Worm (Caenorhabditis elegans) whole organism, young adult: ENCODE results near the gene E02H4.7.

Experiments
- B0019.2 ChIP-seq: fragments of 200-800 bp; sonication (Bioruptor generic); conservative IDR thresholded peaks from 2 replicates; pipeline ENCODE4 v1.3.6; 2022; ENCODE audit warnings: missing genetic modification reagents, missing genetic modification characterization, missing compliant biosample characterization
- B0035.1 ChIP-seq: sonication (generic microtip); optimal IDR thresholded peaks from 2 replicates; lab custom pipeline; 2016; ENCODE audit warnings: missing genetic modification characterization, mild to moderate bottlenecking, missing compliant biosample characterization, missing genotype, missing genetic modification reagents
- F22D6.2 ChIP-seq: sonication (generic microtip); optimal IDR thresholded peaks from 2 replicates; lab custom pipeline; 2016; ENCODE audit warnings: mild to moderate bottlenecking, missing genetic modification characterization, missing compliant biosample characterization
- F57C9.4 ChIP-seq: sonication (generic microtip); optimal IDR thresholded peaks from 2 replicates; lab custom pipeline; 2017; ENCODE audit warnings: mild to moderate bottlenecking, missing genetic modification characterization, missing compliant biosample characterization
- K11D2.4 ChIP-seq: fragments of 200-800 bp; sonication (Bioruptor generic); IDR thresholded peaks from 2 replicates; pipeline ENCODE4 v1.3.6; 2022; ENCODE audit warnings: missing genetic modification reagents, missing genetic modification characterization, missing compliant biosample characterization
- K12H6.12 ChIP-seq: fragments of 200-800 bp; sonication (Bioruptor generic); optimal IDR thresholded peaks from 2 replicates; lab custom pipeline; 2018; ENCODE audit warnings: mild to moderate bottlenecking, missing genetic modification characterization, missing compliant biosample characterization
- T07F8.4 ChIP-seq: sonication (generic microtip); optimal IDR thresholded peaks from 2 replicates; lab custom pipeline; 2016; ENCODE audit warnings: mild to moderate bottlenecking, missing genetic modification characterization, moderate library complexity, missing compliant biosample characterization
- Y53F4B.3 ChIP-seq: fragments of 200-800 bp; sonication (Bioruptor generic); IDR thresholded peaks from 2 replicates; pipeline ENCODE4 v1.3.6; 2022; ENCODE audit warnings: missing genetic modification reagents, missing genetic modification characterization, missing compliant biosample characterization
- Y56A3A.18 ChIP-seq: fragments of 200-800 bp; sonication (Bioruptor generic); IDR thresholded peaks from 2 replicates; pipeline ENCODE4 v1.3.6; 2022; ENCODE audit warnings: missing genetic modification reagents, missing genetic modification characterization, missing compliant biosample characterization
- ZK185.1 ChIP-seq: sonication (generic microtip); optimal IDR thresholded peaks from 2 replicates; lab custom pipeline; 2016; ENCODE audit warnings: mild to moderate bottlenecking, missing genetic modification characterization, missing compliant biosample characterization; ENCODE audit not compliant: poor library complexity, severe bottlenecking
- akir-1 ChIP-seq: fragments of 200-800 bp; sonication (Bioruptor generic); optimal IDR thresholded peaks from 2 replicates; lab custom pipeline; 2018; ENCODE audit warnings: mild to moderate bottlenecking, missing genetic modification characterization, moderate library complexity, missing compliant biosample characterization
- attf-3 ChIP-seq: fragments of 200-800 bp; sonication (Bioruptor generic); conservative IDR thresholded peaks from 2 replicates; pipeline ENCODE4 v1.3.6; 2022; ENCODE audit warnings: missing genetic modification reagents, missing genetic modification characterization, missing compliant biosample characterization
- ceh-27 ChIP-seq: fragments of 200-800 bp; sonication (Bioruptor generic); optimal IDR thresholded peaks from 2 replicates; lab custom pipeline; 2018; ENCODE audit warnings: mild to moderate bottlenecking, missing genetic modification characterization, moderate library complexity, missing compliant biosample characterization
- dpl-1 ChIP-seq: fragments of 150-350 bp; optimal IDR thresholded peaks from 2 replicates; lab custom pipeline; 2014; ENCODE audit warnings: missing biosample characterization, missing genetic modification reagents, missing genetic modification characterization
- egrh-3 ChIP-seq: fragments of 200-800 bp; sonication (Bioruptor generic); IDR thresholded peaks from 2 replicates; pipeline ENCODE4 v1.3.6; 2022; ENCODE audit warnings: missing genetic modification reagents, missing genetic modification characterization, missing compliant biosample characterization
- ekl-4 ChIP-seq: fragments of 200-800 bp; sonication (Bioruptor generic); IDR thresholded peaks from 2 replicates; pipeline ENCODE4 v1.3.6; 2022; ENCODE audit warnings: missing genetic modification reagents, missing genetic modification characterization, missing compliant biosample characterization
- gei-17 ChIP-seq: fragments of 200-800 bp; sonication (Bioruptor generic); optimal IDR thresholded peaks from 2 replicates; lab custom pipeline; 2018; ENCODE audit warnings: mild to moderate bottlenecking, missing genetic modification characterization, missing compliant biosample characterization
- hlh-26 ChIP-seq: fragments of 200-800 bp; sonication (Bioruptor generic); conservative IDR thresholded peaks from 2 replicates; pipeline ENCODE4 v1.3.6; 2022; ENCODE audit warnings: missing genetic modification reagents, missing genetic modification characterization, missing compliant biosample characterization
- hmg-1.2 ChIP-seq: fragments of 200-800 bp; sonication (Bioruptor generic); IDR thresholded peaks from 2 replicates; pipeline ENCODE4 v1.3.6; 2022; ENCODE audit warnings: missing genetic modification reagents, missing genetic modification characterization, missing compliant biosample characterization
- hmg-20 ChIP-seq: fragments of 200-800 bp; sonication (Bioruptor generic); IDR thresholded peaks from 2 replicates; pipeline ENCODE4 v1.3.6; 2022; ENCODE audit warnings: missing genetic modification reagents, missing genetic modification characterization, missing compliant biosample characterization
- hrde-1 ChIP-seq: sonication (generic microtip); optimal IDR thresholded peaks from 2 replicates; lab custom pipeline; 2016; ENCODE audit warnings: missing genetic modification characterization, mild to moderate bottlenecking, missing compliant biosample characterization, moderate library complexity, missing genotype, missing genetic modification reagents, borderline replicate concordance
- lag-1 ChIP-seq: fragments of 200-800 bp; sonication (Bioruptor generic); IDR thresholded peaks from 2 replicates; pipeline ENCODE4 v1.3.6; 2022; ENCODE audit warnings: missing genetic modification reagents, missing genetic modification characterization, missing compliant biosample characterization
- let-526 ChIP-seq: fragments of 200-800 bp; sonication (Bioruptor generic); IDR thresholded peaks from 2 replicates; pipeline ENCODE4 v1.3.6; 2022; ENCODE audit warnings: missing genetic modification reagents, missing genetic modification characterization, missing compliant biosample characterization
- lsl-1 ChIP-seq: fragments of 200-800 bp; sonication (Bioruptor generic); optimal IDR thresholded peaks from 2 replicates; lab custom pipeline; 2018; ENCODE audit warnings: mild to moderate bottlenecking, missing genetic modification characterization, moderate library complexity, missing compliant biosample characterization
- mes-4 ChIP-seq: sonication (generic microtip); optimal IDR thresholded peaks from 2 replicates; lab custom pipeline; 2016; ENCODE audit warnings: missing genotype, missing genetic modification characterization, missing compliant biosample characterization
- nfya-1 ChIP-seq: sonication (generic microtip); optimal IDR thresholded peaks from 2 replicates; lab custom pipeline; 2017; ENCODE audit warnings: antibody characterized with exemption, missing compliant biosample characterization, missing genetic modification characterization, borderline replicate concordance; ENCODE audit not compliant: insufficient read depth
- nhr-120 ChIP-seq: fragments of 200-800 bp; sonication (Bioruptor generic); IDR thresholded peaks from 2 replicates; pipeline ENCODE4 v1.3.6; 2022; ENCODE audit warnings: missing genetic modification characterization, missing compliant biosample characterization
- nhr-27 ChIP-seq: fragments of 200-800 bp; sonication (Bioruptor generic); optimal IDR thresholded peaks from 2 replicates; lab custom pipeline; 2018; ENCODE audit warnings: mild to moderate bottlenecking, missing genetic modification characterization, moderate library complexity, missing compliant biosample characterization
- nhr-80 ChIP-seq: sonication (generic microtip); optimal IDR thresholded peaks from 2 replicates; lab custom pipeline; 2016; ENCODE audit warnings: missing genetic modification characterization, missing compliant biosample characterization
- pha-4 ChIP-seq: fragments of 150-350 bp; sonication (generic microtip); optimal IDR thresholded peaks from 2 replicates; lab custom pipeline; 2014; ENCODE audit warnings: missing biosample characterization, missing genetic modification reagents, missing genetic modification characterization
- repo-1 ChIP-seq: sonication (generic microtip); optimal IDR thresholded peaks from 2 replicates; lab custom pipeline; 2017; ENCODE audit warnings: mild to moderate bottlenecking, missing genetic modification characterization, missing compliant biosample characterization
- sdz-38 ChIP-seq: sonication (generic microtip); optimal IDR thresholded peaks from 2 replicates; lab custom pipeline; 2016; ENCODE audit warnings: missing genotype, missing genetic modification characterization, missing compliant biosample characterization
- sea-2 ChIP-seq: fragments of 200-800 bp; sonication (Bioruptor generic); IDR thresholded peaks from 2 replicates; pipeline ENCODE4 v1.3.6; 2022; ENCODE audit warnings: missing genetic modification characterization, missing compliant biosample characterization
- snpc-1.1 ChIP-seq: sonication (generic microtip); optimal IDR thresholded peaks from 2 replicates; lab custom pipeline; 2017; ENCODE audit warnings: missing genetic modification characterization, mild to moderate bottlenecking, missing compliant biosample characterization, antibody characterized with exemption, moderate library complexity, missing genotype, missing genetic modification reagents; ENCODE audit not compliant: insufficient read depth
- snpc-1.3 ChIP-seq: sonication (generic microtip); optimal IDR thresholded peaks from 2 replicates; lab custom pipeline; 2017; ENCODE audit warnings: missing genetic modification characterization, mild to moderate bottlenecking, missing compliant biosample characterization, antibody characterized with exemption, moderate library complexity, missing genotype, missing genetic modification reagents; ENCODE audit not compliant: insufficient read depth
- unc-62 ChIP-seq: fragments of 150-350 bp; optimal IDR thresholded peaks from 2 replicates; lab custom pipeline; 2014; ENCODE audit warnings: missing biosample characterization, missing genetic modification reagents, missing genetic modification characterization
- zim-3 ChIP-seq: sonication (generic microtip); optimal IDR thresholded peaks from 2 replicates; lab custom pipeline; 2017; ENCODE audit warnings: mild to moderate bottlenecking, missing genetic modification characterization, moderate library complexity, missing compliant biosample characterization
- ztf-18 ChIP-seq: sonication (generic microtip); optimal IDR thresholded peaks from 2 replicates; lab custom pipeline; 2016; ENCODE audit warnings: missing genotype, mild to moderate bottlenecking, missing genetic modification characterization, missing compliant biosample characterization
- ztf-22 ChIP-seq: fragments of 200-800 bp; sonication (Bioruptor generic); optimal IDR thresholded peaks from 2 replicates; lab custom pipeline; 2018; ENCODE audit warnings: mild to moderate bottlenecking, missing genetic modification characterization, moderate library complexity, missing compliant biosample characterization
- ztf-26 ChIP-seq: sonication (generic microtip); optimal IDR thresholded peaks from 2 replicates; lab custom pipeline; 2017; ENCODE audit warnings: missing genetic modification characterization, missing compliant biosample characterization
- ztf-28 ChIP-seq: fragments of 200-800 bp; sonication (Bioruptor generic); IDR thresholded peaks from 2 replicates; pipeline ENCODE4 v1.3.6; 2022; ENCODE audit warnings: missing genetic modification reagents, missing genetic modification characterization, missing compliant biosample characterization

Gene E02H4.7

DNA sequence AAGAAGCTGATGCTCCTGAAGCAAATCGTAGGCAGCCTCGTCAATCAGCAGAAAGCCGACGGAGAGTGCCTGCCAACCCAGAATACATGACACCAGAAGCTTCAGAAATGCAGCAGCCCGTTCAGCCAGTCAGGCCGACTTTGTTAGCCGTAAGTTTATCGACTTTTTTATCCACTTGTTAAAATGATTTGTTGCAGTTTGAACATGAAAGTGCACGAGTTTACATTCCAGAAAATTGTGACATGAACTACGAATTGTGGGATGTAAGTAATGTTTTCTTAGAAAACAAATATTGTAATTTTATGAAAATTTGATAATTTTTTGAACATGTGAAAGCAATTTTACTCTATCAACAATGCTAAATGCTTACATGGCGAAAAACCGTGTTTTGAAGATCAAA is 15.9 kb upstream of the E02H4.7 start:
- no peak for TF ChIP-seq snpc-1.1 (tag; lab: Kevin White, UChicago)
- TF ChIP-seq B0035.1 (tag; lab: Kevin White, UChicago), result no peak
- TF ChIP-seq nhr-120, result no peak
- TF ChIP-seq B0019.2, result no peak
- TF ChIP-seq F22D6.2 (tag; lab: Kevin White, UChicago), result no peak
- TF ChIP-seq T07F8.4, result no peak
- TF ChIP-seq ceh-27 (GFP tag; lab: Kevin White, UChicago), result no peak
- TF ChIP-seq ZK185.1, result no peak
- TF ChIP-seq snpc-1.3 (tag; lab: Kevin White, UChicago), result no peak
- no peak for TF ChIP-seq hmg-1.2 (GFP tag; lab: Robert Waterston, UW)
- no peak for TF ChIP-seq dpl-1
- no peak for TF ChIP-seq ztf-18 (tag; lab: Kevin White, UChicago)
- no peak for TF ChIP-seq pha-4 (tag; lab: Kevin White, UChicago)
- TF ChIP-seq unc-62 (GFP tag; lab: Kevin White, UChicago), result no peak
- TF ChIP-seq nfya-1 (tag; lab: Kevin White, UChicago), result no peak
- no peak for TF ChIP-seq mes-4 (tag; lab: Kevin White, UChicago)
- no peak for TF ChIP-seq Y53F4B.3 (GFP tag; lab: Robert Waterston, UW)

DNA sequence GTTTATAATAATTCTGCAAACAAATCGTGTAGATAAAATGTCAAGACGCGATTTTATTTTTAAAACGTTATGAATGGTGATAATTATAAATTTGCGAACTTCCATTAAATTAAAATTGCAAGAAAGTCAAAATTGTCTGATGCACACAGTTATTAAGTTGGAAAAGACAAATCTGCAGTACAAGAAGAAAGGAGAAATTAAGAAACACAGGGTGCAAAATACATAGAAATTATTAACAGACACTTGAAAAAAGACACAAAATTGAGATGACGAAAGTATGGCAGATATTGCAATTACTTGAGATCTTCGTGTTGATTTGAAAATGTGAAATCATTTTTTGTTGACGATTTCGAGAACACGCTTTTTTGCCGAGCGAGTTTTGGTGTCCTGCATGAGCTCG is 14.5 kb upstream of the E02H4.7 start:
- TF ChIP-seq nhr-27 (no peak), ztf-28 (GFP tag; lab: Robert Waterston, UW) (no peak), K11D2.4 (GFP tag; lab: Robert Waterston, UW) (no peak), gei-17 (no peak), egrh-3 (GFP tag; lab: Robert Waterston, UW) (no peak), snpc-1.1 (tag; lab: Kevin White, UChicago) (no peak), hmg-20 (no peak), Y56A3A.18 (GFP tag; lab: Robert Waterston, UW) (no peak)

ce11 chrX:14243345-14243961 is 12.6 kb upstream of the E02H4.7 start, which contains the start of gene K04C1.3:
K04C1.3 (minus strand) TSS chrX:14243395.
- TF ChIP-seq nhr-80 (tag; lab: Kevin White, UChicago) (peak; percentile 54), hrde-1 (tag; lab: Kevin White, UChicago) (no peak), ztf-26 (tag; lab: Kevin White, UChicago) (no peak), K12H6.12 (no peak), sea-2 (GFP tag; lab: Robert Waterston, UW) (no peak), nhr-120 (no peak), B0019.2 (no peak)

ce11 chrX:14244493-14244892 is 11.6 kb upstream of the E02H4.7 start:
- peak; percentile 6 for TF ChIP-seq nhr-80 (tag; lab: Kevin White, UChicago)
- TF ChIP-seq sdz-38 (tag; lab: Kevin White, UChicago), result no peak

- no peak for TF ChIP-seq pha-4 (tag; lab: Kevin White, UChicago)
- TF ChIP-seq hlh-26 (GFP tag; lab: Robert Waterston, UW), result no peak
- TF ChIP-seq B0035.1 (tag; lab: Kevin White, UChicago), result no peak
- no peak for TF ChIP-seq hrde-1 (tag; lab: Kevin White, UChicago)
- TF ChIP-seq lag-1, result no peak
- TF ChIP-seq nhr-27, result no peak
- no peak for TF ChIP-seq sea-2 (GFP tag; lab: Robert Waterston, UW)
- TF ChIP-seq zim-3, result no peak
- no peak for TF ChIP-seq ekl-4 (GFP tag; lab: Robert Waterston, UW)
- no peak for TF ChIP-seq lsl-1 (GFP tag; lab: Kevin White, UChicago)
- TF ChIP-seq akir-1 (GFP tag; lab: Kevin White, UChicago), result no peak
- TF ChIP-seq ztf-22, result no peak
- TF ChIP-seq attf-3 (GFP tag; lab: Robert Waterston, UW), result no peak
- no peak for TF ChIP-seq sdz-38 (tag; lab: Kevin White, UChicago)
- TF ChIP-seq let-526 (GFP tag; lab: Robert Waterston, UW), result no peak
- TF ChIP-seq repo-1 (tag; lab: Kevin White, UChicago), result no peak
- no peak for TF ChIP-seq F57C9.4 (tag; lab: Kevin White, UChicago)
Measured at ce11 chrX:14246518-14246917, 9.6 kb upstream of the E02H4.7 start, which contains the start of gene mlc-6. mlc-6 (minus strand) TSS chrX:14246618.
